Worm (Caenorhabditis elegans): ENCODE measurements around the gene F47D12.3.

DNA sequence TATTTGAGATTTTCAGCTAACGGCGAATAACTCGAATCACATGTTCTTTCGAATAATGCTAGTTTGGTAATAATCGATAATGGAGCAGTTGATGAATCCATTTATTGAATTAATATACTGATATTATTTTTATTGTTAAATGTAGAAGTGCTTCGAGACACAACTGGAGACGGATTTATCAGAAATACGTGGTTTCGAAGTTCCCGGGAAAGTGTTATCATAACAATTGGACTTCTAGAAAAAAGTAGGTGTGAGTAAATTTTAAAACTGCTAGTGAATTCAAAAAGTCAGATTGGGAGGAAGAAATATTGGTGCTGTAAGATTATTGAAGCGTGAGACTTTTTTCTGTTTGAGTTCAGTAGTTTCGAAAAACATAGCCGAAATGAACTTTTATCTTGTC is 38.1 kb upstream of the F47D12.3 start, which contains the start of gene srg-2:
- TF ChIP-seq fos-1 (tag; optimal IDR thresholded peaks at IDR 0.05) (no peak), nhr-11 (tag; optimal IDR thresholded peaks at IDR 0.05) (no peak)

All from whole organism, L4 larva.